Fruit fly (Drosophila melanogaster) whole organism, embryonic: ENCODE measurements around the gene sws.

Experiments
- CG10267 ChIP-seq: fragments of 200-800 bp; sonication (Bioruptor generic); optimal IDR thresholded peaks from 2 replicates; lab custom pipeline; 2018; ENCODE audit warnings: missing biosample characterization, mild to moderate bottlenecking, missing genetic modification characterization, moderate library complexity
- CG15514 ChIP-seq: fragments of 200-800 bp; sonication (Bioruptor generic); optimal IDR thresholded peaks from 3 replicates; lab custom pipeline; 2017; ENCODE audit warnings: missing biosample characterization, missing genetic modification characterization, mild to moderate bottlenecking, moderate library complexity, missing genetic modification reagents
- CG17829 ChIP-seq: fragments of 200-800 bp; optimal IDR thresholded peaks from 2 replicates; lab custom pipeline; 2019; ENCODE audit warnings: missing biosample characterization, mild to moderate bottlenecking, missing genetic modification characterization, moderate library complexity
- CG18476 ChIP-seq: fragments of 200-800 bp; sonication (Bioruptor generic); optimal IDR thresholded peaks from 2 replicates; lab custom pipeline; 2016; ENCODE audit warnings: missing biosample characterization, mild to moderate bottlenecking, missing genetic modification characterization
- CG2129 ChIP-seq: fragments of 200-800 bp; sonication (Bioruptor generic); IDR thresholded peaks from 2 replicates; pipeline ENCODE4 v1.3.6; 2022; ENCODE audit warnings: missing biosample characterization, missing genetic modification characterization; ENCODE audit not compliant: partially characterized antibody
- CG2889 ChIP-seq: fragments of 200-800 bp; sonication (Bioruptor generic); IDR thresholded peaks from 3 replicates; pipeline ENCODE4 v1.3.6; 2022; ENCODE audit warnings: missing biosample characterization, missing genetic modification characterization
- CG3065 ChIP-seq: fragments of 200-800 bp; sonication (Bioruptor generic); optimal IDR thresholded peaks from 2 replicates; lab custom pipeline; 2016; ENCODE audit warnings: missing biosample characterization, missing genetic modification characterization
- CG31365 ChIP-seq: fragments of 200-800 bp; sonication (Bioruptor generic); optimal IDR thresholded peaks from 2 replicates; lab custom pipeline; 2018; ENCODE audit warnings: missing biosample characterization, mild to moderate bottlenecking, missing genetic modification characterization
- CG3163 ChIP-seq: fragments of 200-800 bp; sonication (Bioruptor generic); optimal IDR thresholded peaks from 3 replicates; lab custom pipeline; 2016; ENCODE audit warnings: missing biosample characterization, missing genetic modification characterization
- CG33557 ChIP-seq: fragments of 200-800 bp; sonication (Bioruptor generic); optimal IDR thresholded peaks from 2 replicates; lab custom pipeline; 2019; ENCODE audit warnings: missing biosample characterization, mild to moderate bottlenecking, missing genetic modification characterization, moderate library complexity
- CG3407 ChIP-seq: fragments of 200-800 bp; sonication (Bioruptor generic); optimal IDR thresholded peaks from 2 replicates; lab custom pipeline; 2018; ENCODE audit warnings: missing biosample characterization, mild to moderate bottlenecking, missing genetic modification characterization
- CG34422 ChIP-seq: fragments of 200-800 bp; sonication (Bioruptor generic); IDR thresholded peaks from 3 replicates; pipeline ENCODE4 v1.3.6; 2022; ENCODE audit warnings: missing biosample characterization, missing genetic modification characterization
- CG5180 ChIP-seq: fragments of 200-800 bp; sonication (Bioruptor generic); optimal IDR thresholded peaks from 3 replicates; lab custom pipeline; 2017; ENCODE audit warnings: missing biosample characterization, missing genetic modification characterization, mild to moderate bottlenecking, moderate library complexity, missing genetic modification reagents
- CG5953 ChIP-seq: fragments of 200-800 bp; sonication (Bioruptor generic); IDR thresholded peaks from 2 replicates; pipeline ENCODE4 v1.3.6; 2022; ENCODE audit warnings: missing biosample characterization, missing genetic modification characterization
- CG6175 ChIP-seq: fragments of 200-800 bp; sonication (Bioruptor generic); IDR thresholded peaks from 3 replicates; pipeline ENCODE4 v1.3.6; 2022; ENCODE audit warnings: missing biosample characterization, missing genetic modification characterization
- CG6683 ChIP-seq: fragments of 200-800 bp; sonication (Bioruptor generic); optimal IDR thresholded peaks from 2 replicates; lab custom pipeline; 2017; ENCODE audit warnings: missing biosample characterization, mild to moderate bottlenecking, missing genetic modification characterization, missing genetic modification reagents
- CG6813 ChIP-seq: fragments of 200-800 bp; sonication (Bioruptor generic); optimal IDR thresholded peaks from 2 replicates; lab custom pipeline; 2017; ENCODE audit warnings: missing biosample characterization, missing genetic modification characterization, mild to moderate bottlenecking, moderate library complexity, missing genetic modification reagents
- CG7556 ChIP-seq: fragments of 200-800 bp; sonication (Bioruptor generic); optimal IDR thresholded peaks from 2 replicates; lab custom pipeline; 2017; ENCODE audit warnings: missing biosample characterization, mild to moderate bottlenecking, missing genetic modification characterization
- CG7839 ChIP-seq: fragments of 200-800 bp; sonication (Bioruptor generic); optimal IDR thresholded peaks from 3 replicates; lab custom pipeline; 2018; ENCODE audit warnings: missing biosample characterization, mild to moderate bottlenecking, missing genetic modification characterization, moderate library complexity
- CG9437 ChIP-seq: fragments of 200-800 bp; sonication (Bioruptor generic); optimal IDR thresholded peaks from 2 replicates; lab custom pipeline; 2018; ENCODE audit warnings: missing biosample characterization, mild to moderate bottlenecking, missing genetic modification characterization
- CTCF ChIP-seq: fragments of 200-800 bp; sonication (Bioruptor generic); optimal IDR thresholded peaks from 2 replicates; lab custom pipeline; 2017; ENCODE audit warnings: missing biosample characterization, mild to moderate bottlenecking, missing genetic modification characterization, moderate library complexity
- D19A ChIP-seq: fragments of 200-800 bp; optimal IDR thresholded peaks from 3 replicates; lab custom pipeline; 2019; ENCODE audit warnings: missing biosample characterization, mild to moderate bottlenecking, missing genetic modification characterization, moderate library complexity
- Fer1 ChIP-seq: fragments of 200-800 bp; sonication (Bioruptor generic); optimal IDR thresholded peaks from 2 replicates; lab custom pipeline; 2017; ENCODE audit warnings: missing biosample characterization, mild to moderate bottlenecking, missing genetic modification characterization
- H2.0 ChIP-seq: fragments of 200-800 bp; sonication (Bioruptor generic); IDR thresholded peaks from 2 replicates; pipeline ENCODE4 v1.3.6; 2022; ENCODE audit warnings: missing biosample characterization, missing genetic modification characterization
- HHEX ChIP-seq: fragments of 200-800 bp; sonication (Bioruptor generic); optimal IDR thresholded peaks from 3 replicates; lab custom pipeline; 2017; ENCODE audit warnings: missing biosample characterization, mild to moderate bottlenecking, missing genetic modification characterization, missing genetic modification reagents
- Hey ChIP-seq: fragments of 200-800 bp; sonication (Bioruptor generic); optimal IDR thresholded peaks from 3 replicates; lab custom pipeline; 2018; ENCODE audit warnings: missing biosample characterization, mild to moderate bottlenecking, missing genetic modification characterization
- Hmx ChIP-seq: fragments of 200-800 bp; sonication (Bioruptor generic); optimal IDR thresholded peaks from 2 replicates; lab custom pipeline; 2016; ENCODE audit warnings: missing biosample characterization, missing genetic modification characterization
- Hr51 ChIP-seq, 2 experiments: fragments of 200-800 bp; sonication (Bioruptor generic); optimal IDR thresholded peaks; 2 replicates in 1 of 2; 3 replicates in 1 of 2; lab custom pipeline; 2016 to 2018; ENCODE audit warnings: missing biosample characterization in 2 of 2, missing genetic modification characterization in 2 of 2, mild to moderate bottlenecking in 1 of 2, moderate library complexity in 1 of 2
- Mes4 ChIP-seq: fragments of 200-800 bp; sonication (Bioruptor generic); optimal IDR thresholded peaks from 2 replicates; lab custom pipeline; 2016; ENCODE audit warnings: missing biosample characterization, missing genetic modification characterization
- Rx ChIP-seq: fragments of 200-800 bp; sonication (Bioruptor generic); IDR thresholded peaks from 2 replicates; pipeline ENCODE4 v1.3.6; 2022; ENCODE audit warnings: missing biosample characterization, missing genetic modification characterization
- YL-1 ChIP-seq: fragments of 200-800 bp; sonication (Bioruptor generic); optimal IDR thresholded peaks from 3 replicates; lab custom pipeline; 2017; ENCODE audit warnings: missing biosample characterization, mild to moderate bottlenecking, missing genetic modification characterization
- ato ChIP-seq: fragments of 200-800 bp; sonication (Bioruptor generic); IDR thresholded peaks from 2 replicates; pipeline ENCODE4 v1.3.6; 2022; ENCODE audit warnings: missing biosample characterization, missing genetic modification characterization; ENCODE audit not compliant: partially characterized antibody
- bowl ChIP-seq: fragments of 200-800 bp; sonication (Bioruptor generic); IDR thresholded peaks from 2 replicates; pipeline ENCODE4 v1.3.6; 2022; ENCODE audit warnings: missing biosample characterization, missing genetic modification characterization
- cg ChIP-seq: fragments of 200-800 bp; sonication (Bioruptor generic); optimal IDR thresholded peaks from 3 replicates; lab custom pipeline; 2019; ENCODE audit warnings: missing biosample characterization, mild to moderate bottlenecking, missing genetic modification characterization, moderate library complexity
- ems ChIP-seq: fragments of 200-800 bp; sonication (Bioruptor generic); optimal IDR thresholded peaks from 3 replicates; lab custom pipeline; 2016; ENCODE audit warnings: missing biosample characterization, missing genetic modification characterization
- eyg ChIP-seq: fragments of 200-800 bp; sonication (Bioruptor generic); optimal IDR thresholded peaks from 3 replicates; lab custom pipeline; 2016; ENCODE audit warnings: missing biosample characterization, missing genetic modification characterization
- gem ChIP-seq: fragments of 200-800 bp; sonication (Bioruptor generic); optimal IDR thresholded peaks from 2 replicates; lab custom pipeline; 2019; ENCODE audit warnings: missing biosample characterization, mild to moderate bottlenecking, missing genetic modification characterization, moderate library complexity
- kay ChIP-seq: fragments of 200-800 bp; sonication (Bioruptor generic); optimal IDR thresholded peaks from 2 replicates; lab custom pipeline; 2016; ENCODE audit warnings: missing biosample characterization, missing genetic modification characterization
- klu ChIP-seq: fragments of 200-800 bp; sonication (Bioruptor generic); IDR thresholded peaks from 2 replicates; pipeline ENCODE4 v1.3.6; 2022; ENCODE audit warnings: missing biosample characterization, missing genetic modification characterization
- nerfin-1 ChIP-seq: fragments of 200-800 bp; sonication (Bioruptor generic); optimal IDR thresholded peaks from 3 replicates; lab custom pipeline; 2019; ENCODE audit warnings: missing biosample characterization, mild to moderate bottlenecking, missing genetic modification characterization, moderate library complexity
- nmo ChIP-seq: fragments of 200-800 bp; sonication (Bioruptor generic); optimal IDR thresholded peaks from 2 replicates; lab custom pipeline; 2018; ENCODE audit warnings: missing biosample characterization, mild to moderate bottlenecking, missing genetic modification characterization, moderate library complexity
- psq ChIP-seq: fragments of 200-800 bp; sonication (Bioruptor generic); optimal IDR thresholded peaks from 2 replicates; lab custom pipeline; 2017; ENCODE audit warnings: missing biosample characterization, missing genetic modification characterization
- repo ChIP-seq: fragments of 200-800 bp; sonication (Bioruptor generic); optimal IDR thresholded peaks from 2 replicates; lab custom pipeline; 2016; ENCODE audit warnings: missing biosample characterization, missing genetic modification characterization
- slbo ChIP-seq: fragments of 200-800 bp; sonication (Bioruptor generic); IDR thresholded peaks from 2 replicates; pipeline ENCODE4 v1.3.6; 2022; ENCODE audit warnings: missing biosample characterization, missing genetic modification characterization
- so ChIP-seq: fragments of 200-800 bp; sonication (Bioruptor generic); IDR thresholded peaks from 3 replicates; pipeline ENCODE4 v1.3.6; 2022; ENCODE audit warnings: missing biosample characterization, missing genetic modification characterization
- sr ChIP-seq: fragments of 200-800 bp; sonication (Bioruptor generic); IDR thresholded peaks from 3 replicates; pipeline ENCODE4 v1.3.6; 2022; ENCODE audit warnings: missing biosample characterization, missing genetic modification characterization
- stc ChIP-seq: fragments of 200-800 bp; sonication (Bioruptor generic); IDR thresholded peaks from 2 replicates; pipeline ENCODE4 v1.3.6; 2022; ENCODE audit warnings: missing biosample characterization, missing genetic modification characterization
- tll ChIP-seq, 2 experiments: fragments of 200-800 bp in 1 of 2; fragments of >200 bp in 1 of 2; sonication (Bioruptor generic) in 1 of 2; optimal IDR thresholded peaks; 2 replicates each; lab custom pipeline; 2017 to 2019; ENCODE audit warnings: missing biosample characterization in 2 of 2, missing genetic modification characterization in 2 of 2, mild to moderate bottlenecking in 1 of 2, moderate library complexity in 1 of 2
- tna ChIP-seq: fragments of 200-800 bp; sonication (Bioruptor generic); IDR thresholded peaks from 2 replicates; pipeline ENCODE4 v1.3.6; 2022; ENCODE audit warnings: missing biosample characterization, missing genetic modification characterization; ENCODE audit not compliant: partially characterized antibody
- tx ChIP-seq: fragments of 200-800 bp; sonication (Bioruptor generic); optimal IDR thresholded peaks from 2 replicates; lab custom pipeline; 2016; ENCODE audit warnings: missing biosample characterization, missing genetic modification characterization
- wek ChIP-seq: fragments of 200-800 bp; sonication (Bioruptor generic); optimal IDR thresholded peaks from 3 replicates; lab custom pipeline; 2018; ENCODE audit warnings: missing biosample characterization, mild to moderate bottlenecking, missing genetic modification characterization, moderate library complexity
- zfh2 ChIP-seq: fragments of 200-800 bp; sonication (Bioruptor generic); optimal IDR thresholded peaks from 2 replicates; lab custom pipeline; 2016; ENCODE audit warnings: missing biosample characterization, missing genetic modification characterization

Gene sws

dm6 chrX:7978027-7978426 is 10.0 kb upstream of the sws start:
- no peak for TF ChIP-seq CG18476 (GFP tag; lab: Kevin White, UChicago)
- no peak for TF ChIP-seq stc (GFP tag; lab: Robert Waterston, UW)
- TF ChIP-seq sr, result no peak
- TF ChIP-seq HHEX, result no peak
- no peak for TF ChIP-seq CG9437 (GFP tag; lab: Kevin White, UChicago)
- TF ChIP-seq H2.0 (GFP tag; lab: Robert Waterston, UW), result no peak
- TF ChIP-seq Rx (GFP tag; lab: Robert Waterston, UW), result no peak
- peak; percentile 30 for TF ChIP-seq CG7839 (tag; lab: Kevin White, UChicago)
- TF ChIP-seq CG34422 (GFP tag; lab: Robert Waterston, UW), result no peak
- no peak for TF ChIP-seq Mes4 (GFP tag; lab: Kevin White, UChicago)
- no peak for TF ChIP-seq CG5180
- TF ChIP-seq CG6683, result no peak
- TF ChIP-seq repo (GFP tag; lab: Kevin White, UChicago), result no peak
- TF ChIP-seq klu (GFP tag; lab: Robert Waterston, UW), result no peak
- no peak for TF ChIP-seq CTCF (GFP tag; lab: Kevin White, UChicago)
- peak; percentile 3 for TF ChIP-seq CG7556 (GFP tag; lab: Kevin White, UChicago)
- peak; percentile 5 for TF ChIP-seq CG17829 (tag; lab: Kevin White, UChicago)
- no peak for TF ChIP-seq YL-1 (GFP tag; lab: Kevin White, UChicago)
- TF ChIP-seq tx (GFP tag; lab: Kevin White, UChicago), result no peak
- TF ChIP-seq CG33557 (GFP tag; lab: Kevin White, UChicago), result no peak
- no peak for TF ChIP-seq kay (GFP tag; lab: Kevin White, UChicago)
- no peak for TF ChIP-seq CG3065 (GFP tag; lab: Kevin White, UChicago)
- TF ChIP-seq tna, result no peak
- no peak for TF ChIP-seq CG6813
- no peak for TF ChIP-seq ato (GFP tag; lab: Robert Waterston, UW)
- TF ChIP-seq eyg (GFP tag; lab: Kevin White, UChicago), result no peak
- TF ChIP-seq slbo, result no peak
- TF ChIP-seq CG2889, result no peak
- TF ChIP-seq wek (GFP tag; lab: Kevin White, UChicago), result no peak
- no peak for TF ChIP-seq CG2129 (GFP tag; lab: Robert Waterston, UW)
- TF ChIP-seq bowl (GFP tag; lab: Robert Waterston, UW), result no peak
- peak; percentile 53 for TF ChIP-seq gem
- peak in 1 of 2 experiments; percentile 23 for TF ChIP-seq Hr51 (GFP tag; optimal IDR thresholded peaks at IDR 0.05; lab: Kevin White, UChicago)
- peak; percentile 10 for TF ChIP-seq CG10267 (tag; lab: Kevin White, UChicago)
- TF ChIP-seq CG3163, result no peak
- TF ChIP-seq CG3407 (GFP tag; lab: Kevin White, UChicago), result peak; percentile 24
- peak; percentile 30 for TF ChIP-seq nmo (GFP tag; lab: Kevin White, UChicago)
- TF ChIP-seq cg, result no peak
- TF ChIP-seq D19A (tag; lab: Kevin White, UChicago), result peak; percentile 3
- TF ChIP-seq CG5953 (GFP tag; lab: Robert Waterston, UW), result no peak
- no peak for TF ChIP-seq CG6175 (GFP tag; lab: Robert Waterston, UW)
- no peak for TF ChIP-seq tll (GFP tag; optimal IDR thresholded peaks at IDR 0.05; lab: Kevin White, UChicago)
- TF ChIP-seq CG15514 (GFP tag; lab: Kevin White, UChicago), result no peak
- TF ChIP-seq ems (GFP tag; lab: Kevin White, UChicago), result no peak
- TF ChIP-seq nerfin-1 (tag; lab: Kevin White, UChicago), result peak; percentile 13
- no peak for TF ChIP-seq psq
- no peak for TF ChIP-seq zfh2 (GFP tag; lab: Kevin White, UChicago)
- no peak for TF ChIP-seq so (GFP tag; lab: Robert Waterston, UW)
- no peak for TF ChIP-seq Hey (tag; lab: Kevin White, UChicago)
- TF ChIP-seq CG31365 (tag; lab: Kevin White, UChicago), result no peak
- TF ChIP-seq Fer1 (GFP tag; lab: Kevin White, UChicago), result no peak
- no peak for TF ChIP-seq Hmx
